Worm (Caenorhabditis elegans): ENCODE measurements around the gene srbc-30.

ce11 chrV:3517889-3518288 lies 37.6 kb upstream of the srbc-30 start, which contains the start of gene str-227:
- TF ChIP-seq snpc-1.3 (tag; optimal IDR thresholded peaks at IDR 0.05; ENCODE audit: insufficient read depth) (no peak), pha-4 (tag; optimal IDR thresholded peaks at IDR 0.05) (no peak), let-607 (tag; optimal IDR thresholded peaks at IDR 0.05) (no peak), nfyb-1 (GFP tag; IDR thresholded peaks at IDR 0.05) (no peak), let-526 (GFP tag; IDR thresholded peaks at IDR 0.05) (no peak), ztf-22 (GFP tag; optimal IDR thresholded peaks at IDR 0.05) (no peak), B0336.3 (GFP tag; IDR thresholded peaks at IDR 0.05) (no peak)

Measured in whole organism, young adult.